Fruit fly (Drosophila melanogaster) whole organism, embryonic: Measurements from ENCODE around the gene Arpc4.

Experiments used
- Antp ChIP-seq: fragments of 200-800 bp; sonication (Bioruptor generic); optimal IDR thresholded peaks from 3 replicates; lab custom pipeline; 2016; ENCODE audit warnings: missing biosample characterization, missing genetic modification characterization
- CG11504 ChIP-seq: fragments of 200-800 bp; sonication (Bioruptor generic); optimal IDR thresholded peaks from 3 replicates; lab custom pipeline; 2019; ENCODE audit warnings: missing biosample characterization, mild to moderate bottlenecking, missing genetic modification characterization, moderate library complexity
- CG12236 ChIP-seq: fragments of 200-800 bp; sonication (Bioruptor generic); optimal IDR thresholded peaks from 2 replicates; lab custom pipeline; 2016; ENCODE audit warnings: missing biosample characterization, missing genetic modification characterization
- CG12391 ChIP-seq: fragments of 200-800 bp; sonication (Bioruptor generic); optimal IDR thresholded peaks from 3 replicates; lab custom pipeline; 2018; ENCODE audit warnings: missing biosample characterization, mild to moderate bottlenecking, missing genetic modification characterization, moderate library complexity
- CG15011 ChIP-seq: fragments of 200-800 bp; sonication (Bioruptor generic); optimal IDR thresholded peaks from 3 replicates; lab custom pipeline; 2018; ENCODE audit warnings: missing biosample characterization, mild to moderate bottlenecking, missing genetic modification characterization
- CG1603 ChIP-seq: fragments of 200-800 bp; sonication (Bioruptor generic); optimal IDR thresholded peaks from 2 replicates; lab custom pipeline; 2019; ENCODE audit warnings: missing biosample characterization, mild to moderate bottlenecking, missing genetic modification characterization, moderate library complexity
- CG16779 ChIP-seq: fragments of 200-800 bp; sonication (Bioruptor generic); IDR thresholded peaks from 2 replicates; pipeline ENCODE4 v1.3.6; 2022; ENCODE audit warnings: missing biosample characterization, missing genetic modification characterization
- CG18476 ChIP-seq: fragments of 200-800 bp; sonication (Bioruptor generic); optimal IDR thresholded peaks from 2 replicates; lab custom pipeline; 2016; ENCODE audit warnings: missing biosample characterization, mild to moderate bottlenecking, missing genetic modification characterization
- CG2120 ChIP-seq: fragments of 200-800 bp; sonication (Bioruptor generic); optimal IDR thresholded peaks from 3 replicates; lab custom pipeline; 2016; ENCODE audit warnings: missing biosample characterization, missing genetic modification characterization
- CG2678 ChIP-seq: fragments of 200-800 bp; sonication (Bioruptor generic); optimal IDR thresholded peaks from 3 replicates; lab custom pipeline; 2019; ENCODE audit warnings: missing biosample characterization, mild to moderate bottlenecking, missing genetic modification characterization, moderate library complexity
- CG32772 ChIP-seq: fragments of 200-800 bp; sonication (Bioruptor generic); IDR thresholded peaks from 2 replicates; pipeline ENCODE4 v1.3.6; 2022; ENCODE audit warnings: missing biosample characterization, missing genetic modification characterization
- CG5245 ChIP-seq: fragments of 200-800 bp; sonication (Bioruptor generic); optimal IDR thresholded peaks from 3 replicates; lab custom pipeline; 2016; ENCODE audit warnings: missing biosample characterization, missing genetic modification characterization
- CG6254 ChIP-seq: fragments of 200-800 bp; sonication (Bioruptor generic); optimal IDR thresholded peaks from 3 replicates; lab custom pipeline; 2017; ENCODE audit warnings: mild to moderate bottlenecking, missing biosample characterization, missing genetic modification reagents, missing genetic modification characterization
- CG7372 ChIP-seq: fragments of 200-800 bp; sonication (Bioruptor generic); IDR thresholded peaks from 2 replicates; pipeline ENCODE4 v1.3.6; 2022; ENCODE audit warnings: missing biosample characterization, missing genetic modification characterization
- CG7745 ChIP-seq: fragments of 200-800 bp; sonication (Bioruptor generic); optimal IDR thresholded peaks from 2 replicates; lab custom pipeline; 2018; ENCODE audit warnings: missing biosample characterization, mild to moderate bottlenecking, missing genetic modification characterization, moderate library complexity
- CG7839 ChIP-seq: fragments of 200-800 bp; sonication (Bioruptor generic); optimal IDR thresholded peaks from 3 replicates; lab custom pipeline; 2018; ENCODE audit warnings: missing biosample characterization, mild to moderate bottlenecking, missing genetic modification characterization, moderate library complexity
- CG8290 ChIP-seq, 3 experiments: fragments of 200-800 bp; sonication (Bioruptor generic); optimal IDR thresholded peaks; 2 replicates each; lab custom pipeline; 2016 to 2019; ENCODE audit warnings: missing biosample characterization in 3 of 3, missing genetic modification characterization in 3 of 3, mild to moderate bottlenecking in 2 of 3, moderate library complexity in 1 of 3
- CG9817 ChIP-seq: fragments of 200-800 bp; sonication (Bioruptor generic); optimal IDR thresholded peaks from 2 replicates; lab custom pipeline; 2018; ENCODE audit warnings: missing biosample characterization, mild to moderate bottlenecking, missing genetic modification characterization, moderate library complexity
- CTCF ChIP-seq: fragments of 200-800 bp; sonication (Bioruptor generic); optimal IDR thresholded peaks from 2 replicates; lab custom pipeline; 2017; ENCODE audit warnings: missing biosample characterization, mild to moderate bottlenecking, missing genetic modification characterization, moderate library complexity
- Chrac-16 ChIP-seq: fragments of 200-800 bp; sonication (Bioruptor generic); optimal IDR thresholded peaks from 3 replicates; lab custom pipeline; 2016; ENCODE audit warnings: missing biosample characterization, missing genetic modification characterization
- Doc3 ChIP-seq: fragments of 200-800 bp; sonication (Bioruptor generic); IDR thresholded peaks from 3 replicates; pipeline ENCODE4 v1.3.6; 2022; ENCODE audit warnings: missing biosample characterization, missing genetic modification characterization; ENCODE audit not compliant: partially characterized antibody
- Gug ChIP-seq: fragments of 200-800 bp; sonication (Bioruptor generic); IDR thresholded peaks from 4 replicates; pipeline ENCODE4 v1.3.6; 2022; ENCODE audit warnings: missing biosample characterization, missing genetic modification characterization
- Hsf ChIP-seq: fragments of 200-800 bp; sonication (Bioruptor generic); optimal IDR thresholded peaks from 3 replicates; lab custom pipeline; 2016; ENCODE audit warnings: missing biosample characterization, missing genetic modification characterization
- aop ChIP-seq: fragments of 200-800 bp; sonication (Bioruptor generic); IDR thresholded peaks from 2 replicates; pipeline ENCODE4 v1.3.6; 2022; ENCODE audit warnings: missing biosample characterization, missing genetic modification characterization
- btn ChIP-seq: fragments of 200-800 bp; sonication (Bioruptor generic); optimal IDR thresholded peaks from 2 replicates; lab custom pipeline; 2016; ENCODE audit warnings: missing biosample characterization, missing genetic modification characterization
- dimm ChIP-seq: fragments of 200-800 bp; sonication (Bioruptor generic); IDR thresholded peaks from 2 replicates; pipeline ENCODE4 v1.3.6; 2022; ENCODE audit warnings: missing biosample characterization, missing genetic modification characterization
- esg ChIP-seq: fragments of 200-800 bp; sonication (Bioruptor generic); conservative IDR thresholded peaks from 2 replicates; pipeline ENCODE4 v1.3.6; 2022; ENCODE audit warnings: missing biosample characterization, missing genetic modification characterization
- eve ChIP-seq, 2 experiments: fragments of >200 bp; optimal IDR thresholded peaks; 2 replicates each; lab custom pipeline; 2017; ENCODE audit warnings: missing biosample characterization in 2 of 2, missing genetic modification characterization in 2 of 2
- grau ChIP-seq: fragments of 200-800 bp; optimal IDR thresholded peaks from 3 replicates; lab custom pipeline; 2019; ENCODE audit warnings: missing biosample characterization, mild to moderate bottlenecking, missing genetic modification characterization, moderate library complexity
- grn ChIP-seq: fragments of 200-800 bp; sonication (Bioruptor generic); optimal IDR thresholded peaks from 3 replicates; lab custom pipeline; 2017; ENCODE audit warnings: missing biosample characterization, missing genetic modification characterization
- oc ChIP-seq: fragments of 200-800 bp; sonication (Bioruptor generic); optimal IDR thresholded peaks from 2 replicates; lab custom pipeline; 2018; ENCODE audit warnings: missing biosample characterization, mild to moderate bottlenecking, missing genetic modification characterization, moderate library complexity
- row ChIP-seq: fragments of 200-800 bp; sonication (Bioruptor generic); IDR thresholded peaks from 3 replicates; pipeline ENCODE4 v1.3.6; 2022; ENCODE audit warnings: missing biosample characterization, missing genetic modification characterization
- sens ChIP-seq: fragments of 200-800 bp; sonication (Bioruptor generic); peaks from one replicate; lab custom pipeline; 2016; ENCODE audit warnings: missing biosample characterization, missing genetic modification characterization
- slbo ChIP-seq: fragments of 200-800 bp; sonication (Bioruptor generic); IDR thresholded peaks from 2 replicates; pipeline ENCODE4 v1.3.6; 2022; ENCODE audit warnings: missing biosample characterization, missing genetic modification characterization
- sob ChIP-seq: fragments of 200-800 bp; sonication (Bioruptor generic); IDR thresholded peaks from 2 replicates; pipeline ENCODE4 v1.3.6; 2022; ENCODE audit warnings: missing biosample characterization, missing genetic modification characterization
- unc-4 ChIP-seq: fragments of 200-800 bp; sonication (Bioruptor generic); IDR thresholded peaks from 2 replicates; pipeline ENCODE4 v1.3.6; 2022; ENCODE audit warnings: missing biosample characterization, missing genetic modification characterization; ENCODE audit not compliant: partially characterized antibody

The Arpc4 gene

dm6 chr2L:6171166-6171565 lies 46.2 kb downstream of the Arpc4 start (continued):
- TF ChIP-seq CG7745 (tag; lab: Kevin White, UChicago) (no peak), row (GFP tag; lab: Robert Waterston, UW) (peak; percentile 46; the same call in 2 of the 3 replicates), CG11504 (peak; percentile 30), CG7839 (peak; percentile 2), CG1603 (tag; lab: Kevin White, UChicago) (peak; percentile 15), slbo (GFP tag; lab: Robert Waterston, UW) (no peak), Doc3 (GFP tag; lab: Robert Waterston, UW) (no peak), CG8290 (GFP tag; optimal IDR thresholded peaks at IDR 0.05; lab: Kevin White, UChicago) (no peak), CG8290 (tag; optimal IDR thresholded peaks at IDR 0.05; lab: Kevin White, UChicago) (peak in 1 of 2 experiments; percentile 18), grau (tag; lab: Kevin White, UChicago) (peak; percentile 8), Chrac-16 (GFP tag; lab: Kevin White, UChicago) (peak; percentile 7), CG18476 (GFP tag; lab: Kevin White, UChicago) (peak; percentile 62), CG7372 (GFP tag; lab: Robert Waterston, UW) (no peak), CG12391 (no peak), CG16779 (GFP tag; lab: Robert Waterston, UW) (no peak), CG2678 (tag; lab: Kevin White, UChicago) (peak; percentile 6), aop (no peak), btn (GFP tag; lab: Kevin White, UChicago) (no peak), CG6254 (GFP tag; lab: Kevin White, UChicago) (no peak), sob (GFP tag; lab: Robert Waterston, UW) (0 out of 2 replicates have a peak, but pooled peaks have one; percentile 10), CG2120 (GFP tag; lab: Kevin White, UChicago) (peak; percentile 9), Hsf (GFP tag; lab: Kevin White, UChicago) (no peak), CG32772 (GFP tag; lab: Robert Waterston, UW) (0 out of 2 replicates have a peak, but pooled peaks have one; percentile 9), CG9817 (tag; lab: Kevin White, UChicago) (no peak), CG5245 (GFP tag; lab: Kevin White, UChicago) (no peak), Antp (GFP tag; lab: Kevin White, UChicago) (no peak), unc-4 (GFP tag; lab: Robert Waterston, UW) (no peak), sens (GFP tag; lab: Kevin White, UChicago) (peak; percentile 43), esg (GFP tag; lab: Robert Waterston, UW) (0 out of 2 replicates have a peak, but pooled peaks have one; percentile 21)

DNA sequence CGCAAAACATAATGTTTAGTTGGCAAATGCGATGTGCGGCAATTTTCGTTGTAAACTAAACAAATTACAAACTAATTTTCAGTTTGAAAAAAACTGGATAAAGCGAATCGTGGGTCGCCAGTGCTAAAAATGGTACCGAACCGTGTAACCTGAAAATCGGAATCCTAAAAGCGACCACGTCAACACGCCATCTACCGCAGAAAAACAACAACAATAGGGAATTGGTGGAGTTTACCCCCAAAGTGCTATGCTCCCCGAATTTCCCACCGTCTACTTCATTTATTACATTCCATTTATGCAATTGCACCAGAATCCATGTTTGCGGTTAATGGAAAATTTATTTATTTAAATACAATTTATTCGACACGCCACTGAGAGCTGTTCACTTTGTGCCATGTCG lies 48.1 kb downstream of the Arpc4 start:
- TF ChIP-seq grn (no peak), dimm (GFP tag; lab: Robert Waterston, UW) (no peak), CG15011 (GFP tag; lab: Kevin White, UChicago) (no peak), eve (GFP tag; optimal IDR thresholded peaks at IDR 0.05; lab: Kevin White, UChicago) (no peak), oc (tag; lab: Kevin White, UChicago) (no peak), CG12236 (GFP tag; lab: Kevin White, UChicago) (no peak), Gug (GFP tag; lab: Robert Waterston, UW) (no peak), CTCF (GFP tag; lab: Kevin White, UChicago) (peak; percentile 83)
- TF ChIP-seq, all 482 proteins: peak for 1
